Worm (Caenorhabditis elegans): ENCODE data around the gene col-131.

DNA sequence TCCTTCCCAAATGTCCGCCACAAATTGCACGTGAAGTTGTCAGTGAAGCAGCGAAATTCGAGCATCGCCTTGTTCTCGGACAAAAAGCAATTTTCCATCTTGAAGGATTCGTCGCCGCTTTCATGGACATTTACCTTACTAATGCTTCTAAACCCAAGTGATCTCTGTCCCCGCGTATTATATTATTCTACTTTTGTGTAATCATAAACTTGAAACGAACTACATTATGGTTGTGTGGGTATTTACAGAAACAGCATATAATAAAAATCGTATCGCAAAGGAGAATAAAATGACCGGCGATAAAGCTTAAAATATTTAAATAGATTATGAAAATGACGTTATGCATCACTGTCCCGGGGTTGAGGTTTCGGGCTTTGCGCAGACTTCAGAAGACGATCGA is 29.7 kb upstream of the col-131 start:
- TF ChIP-seq pha-4 (tag; optimal IDR thresholded peaks at IDR 0.05) (no peak), nfya-1 (tag; optimal IDR thresholded peaks at IDR 0.05; ENCODE audit: borderline replicate concordance, insufficient read depth) (no peak), egl-18 (GFP tag; IDR thresholded peaks at IDR 0.05) (no peak), snpc-1.1 (tag; optimal IDR thresholded peaks at IDR 0.05; ENCODE audit: insufficient read depth) (no peak), unc-62 (GFP tag; optimal IDR thresholded peaks at IDR 0.05) (no peak), aptf-3 (GFP tag; IDR thresholded peaks at IDR 0.05) (no peak), snpc-4 (GFP tag; optimal IDR thresholded peaks at IDR 0.05) (no peak), snpc-4 (tag; optimal IDR thresholded peaks at IDR 0.05) (peak in 2 of 4 experiments; percentile 47 to 53), dpl-1 (GFP tag; optimal IDR thresholded peaks at IDR 0.05) (no peak), attf-5 (GFP tag; optimal IDR thresholded peaks at IDR 0.05) (peak; percentile 35), sdz-38 (tag; optimal IDR thresholded peaks at IDR 0.05) (no peak), lin-54 (GFP tag; optimal IDR thresholded peaks at IDR 0.05) (peak; percentile 8), sptf-2 (GFP tag; optimal IDR thresholded peaks at IDR 0.05) (no peak)
